Worm (Caenorhabditis elegans) whole organism, L1 larva: Measurements from ENCODE around the gene R10E4.11.

ENCODE experiments used
- efl-3 ChIP-seq: fragments of 200-800 bp; sonication (Bioruptor generic); optimal IDR thresholded peaks from 2 replicates; lab custom pipeline; 2018; ENCODE audit warnings: mild to moderate bottlenecking, missing genetic modification characterization, missing compliant biosample characterization
- elt-2 ChIP-seq: sonication (generic microtip); optimal IDR thresholded peaks from 2 replicates; lab custom pipeline; 2016; ENCODE audit warnings: missing genetic modification characterization, mild to moderate bottlenecking, inconsistent platforms, missing compliant biosample characterization, missing genetic modification reagents
- fkh-10 ChIP-seq: sonication (generic microtip); optimal IDR thresholded peaks from 2 replicates; lab custom pipeline; 2017; ENCODE audit warnings: missing biosample characterization, missing genetic modification reagents, missing genetic modification characterization
- nhr-12 ChIP-seq: sonication (generic microtip); optimal IDR thresholded peaks from 2 replicates; lab custom pipeline; 2017; ENCODE audit warnings: missing biosample characterization, missing genetic modification characterization
- nhr-76 ChIP-seq: sonication (generic microtip); optimal IDR thresholded peaks from 2 replicates; lab custom pipeline; 2017; ENCODE audit warnings: missing biosample characterization, missing genetic modification characterization
- tbx-2 ChIP-seq: sonication (generic microtip); optimal IDR thresholded peaks from 2 replicates; lab custom pipeline; 2016; ENCODE audit warnings: missing genetic modification characterization, missing compliant biosample characterization
- unc-62 ChIP-seq: fragments of 150-350 bp; optimal IDR thresholded peaks from 2 replicates; lab custom pipeline; 2014; ENCODE audit warnings: missing biosample characterization, missing genetic modification reagents, missing genetic modification characterization

DNA sequence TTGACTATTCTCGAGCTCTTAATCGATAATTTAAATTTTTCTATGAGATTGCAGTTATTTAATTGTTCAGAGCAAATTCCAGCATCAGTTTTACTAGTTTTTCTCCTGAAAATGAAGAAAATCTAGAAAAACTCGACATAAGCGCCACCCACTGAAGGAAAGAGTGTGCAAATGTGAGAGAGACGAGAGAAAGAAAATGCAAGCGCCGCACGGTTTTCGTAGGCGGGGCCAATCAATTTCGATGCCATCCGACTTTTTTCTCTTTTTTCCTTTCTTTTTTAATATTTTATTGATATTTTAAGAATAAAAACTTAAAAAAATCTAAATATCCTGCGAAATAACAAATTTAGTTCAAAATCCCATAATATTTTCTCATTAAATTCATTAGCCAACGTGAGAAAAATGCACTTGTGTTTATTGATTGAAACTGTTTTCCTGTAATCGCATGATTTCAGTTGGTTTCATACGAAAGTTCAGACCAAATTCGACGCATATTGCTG lies 31.8 kb upstream of the R10E4.11 start, which contains the start of gene cdk-12:
- peak; percentile 28 for TF ChIP-seq tbx-2 (tag; lab: Kevin White, UChicago)
- TF ChIP-seq nhr-76 (tag; lab: Kevin White, UChicago): no peak
- no peak for TF ChIP-seq efl-3 (GFP tag; lab: Kevin White, UChicago)
- no peak for TF ChIP-seq fkh-10 (GFP tag; lab: Kevin White, UChicago)
- TF ChIP-seq unc-62 (GFP tag; lab: Kevin White, UChicago): no peak
- no peak for TF ChIP-seq nhr-12
- no peak for TF ChIP-seq elt-2 (tag; lab: Kevin White, UChicago)
